Fruit fly (Drosophila melanogaster) whole organism, embryonic: Measurements from ENCODE around the gene loj.

ENCODE experiments used
- Antp ChIP-seq: fragments of 200-800 bp; sonication (Bioruptor generic); optimal IDR thresholded peaks from 3 replicates; lab custom pipeline; 2016; ENCODE audit warnings: missing biosample characterization, missing genetic modification characterization
- CG11504 ChIP-seq: fragments of 200-800 bp; sonication (Bioruptor generic); optimal IDR thresholded peaks from 3 replicates; lab custom pipeline; 2019; ENCODE audit warnings: missing biosample characterization, mild to moderate bottlenecking, missing genetic modification characterization, moderate library complexity
- CG11560 ChIP-seq: fragments of 200-800 bp; sonication (Bioruptor generic); IDR thresholded peaks from 3 replicates; pipeline ENCODE4 v1.3.6; 2022; ENCODE audit warnings: missing biosample characterization, missing genetic modification characterization
- CG12155 ChIP-seq: fragments of 200-800 bp; sonication (Bioruptor generic); optimal IDR thresholded peaks from 3 replicates; lab custom pipeline; 2016; ENCODE audit warnings: missing biosample characterization, missing genetic modification characterization
- CG12391 ChIP-seq: fragments of 200-800 bp; sonication (Bioruptor generic); optimal IDR thresholded peaks from 3 replicates; lab custom pipeline; 2018; ENCODE audit warnings: missing biosample characterization, mild to moderate bottlenecking, missing genetic modification characterization, moderate library complexity
- CG13424 ChIP-seq: fragments of 200-800 bp; sonication (Bioruptor generic); optimal IDR thresholded peaks from 2 replicates; lab custom pipeline; 2019; ENCODE audit warnings: missing biosample characterization, mild to moderate bottlenecking, missing genetic modification characterization, moderate library complexity
- CG13624 ChIP-seq: fragments of 200-800 bp; sonication (Bioruptor generic); optimal IDR thresholded peaks from 2 replicates; lab custom pipeline; 2016; ENCODE audit warnings: missing biosample characterization, missing genetic modification characterization
- CG14050 ChIP-seq: fragments of 200-800 bp; sonication (Bioruptor generic); IDR thresholded peaks from 3 replicates; pipeline ENCODE4 v1.3.6; 2022; ENCODE audit warnings: missing biosample characterization, missing genetic modification characterization
- CG1602 ChIP-seq: fragments of 200-800 bp; sonication (Bioruptor generic); optimal IDR thresholded peaks from 3 replicates; lab custom pipeline; 2016; ENCODE audit warnings: missing biosample characterization, missing genetic modification characterization
- CG16779 ChIP-seq: fragments of 200-800 bp; sonication (Bioruptor generic); IDR thresholded peaks from 2 replicates; pipeline ENCODE4 v1.3.6; 2022; ENCODE audit warnings: missing biosample characterization, missing genetic modification characterization
- CG17328 ChIP-seq: fragments of 200-800 bp; sonication (Bioruptor generic); IDR thresholded peaks from 2 replicates; pipeline ENCODE4 v1.3.6; 2022; ENCODE audit warnings: missing biosample characterization, missing genetic modification characterization
- CG17361 ChIP-seq: fragments of 200-800 bp; sonication (Bioruptor generic); IDR thresholded peaks from 3 replicates; pipeline ENCODE4 v1.3.6; 2022; ENCODE audit warnings: missing biosample characterization, missing genetic modification characterization
- CG17385 ChIP-seq: fragments of 200-800 bp; sonication (Bioruptor generic); optimal IDR thresholded peaks from 3 replicates; lab custom pipeline; 2018; ENCODE audit warnings: missing biosample characterization, mild to moderate bottlenecking, missing genetic modification characterization
- CG18011 ChIP-seq: fragments of 200-800 bp; sonication (Bioruptor generic); optimal IDR thresholded peaks from 2 replicates; lab custom pipeline; 2017; ENCODE audit warnings: missing biosample characterization, missing genetic modification characterization, mild to moderate bottlenecking, moderate library complexity, missing genotype
- CG2889 ChIP-seq: fragments of 200-800 bp; sonication (Bioruptor generic); IDR thresholded peaks from 3 replicates; pipeline ENCODE4 v1.3.6; 2022; ENCODE audit warnings: missing biosample characterization, missing genetic modification characterization
- CG30403 ChIP-seq: fragments of 200-800 bp; sonication (Bioruptor generic); optimal IDR thresholded peaks from 3 replicates; lab custom pipeline; 2016; ENCODE audit warnings: missing biosample characterization, missing genetic modification characterization
- CG7556 ChIP-seq: fragments of 200-800 bp; sonication (Bioruptor generic); optimal IDR thresholded peaks from 2 replicates; lab custom pipeline; 2017; ENCODE audit warnings: missing biosample characterization, mild to moderate bottlenecking, missing genetic modification characterization
- CG7786 ChIP-seq: fragments of 200-800 bp; sonication (Bioruptor generic); optimal IDR thresholded peaks from 2 replicates; lab custom pipeline; 2016; ENCODE audit warnings: missing biosample characterization, missing genetic modification characterization
- CG7839 ChIP-seq: fragments of 200-800 bp; sonication (Bioruptor generic); optimal IDR thresholded peaks from 3 replicates; lab custom pipeline; 2018; ENCODE audit warnings: missing biosample characterization, mild to moderate bottlenecking, missing genetic modification characterization, moderate library complexity
- CG8944 ChIP-seq: fragments of 200-800 bp; sonication (Bioruptor generic); optimal IDR thresholded peaks from 3 replicates; lab custom pipeline; 2016; ENCODE audit warnings: missing biosample characterization, missing genetic modification characterization
- CG9727 ChIP-seq: fragments of 200-800 bp; sonication (Bioruptor generic); optimal IDR thresholded peaks from 3 replicates; lab custom pipeline; 2017; ENCODE audit warnings: missing biosample characterization, mild to moderate bottlenecking, missing genetic modification characterization
- CG9817 ChIP-seq: fragments of 200-800 bp; sonication (Bioruptor generic); optimal IDR thresholded peaks from 2 replicates; lab custom pipeline; 2018; ENCODE audit warnings: missing biosample characterization, mild to moderate bottlenecking, missing genetic modification characterization, moderate library complexity
- CG9932 ChIP-seq: fragments of 200-800 bp; sonication (Bioruptor generic); IDR thresholded peaks from 2 replicates; pipeline ENCODE4 v1.3.6; 2022; ENCODE audit warnings: missing biosample characterization, missing genetic modification characterization
- Chrac-16 ChIP-seq: fragments of 200-800 bp; sonication (Bioruptor generic); optimal IDR thresholded peaks from 3 replicates; lab custom pipeline; 2016; ENCODE audit warnings: missing biosample characterization, missing genetic modification characterization
- CoRest ChIP-seq: fragments of 200-800 bp; sonication (Bioruptor generic); optimal IDR thresholded peaks from 3 replicates; lab custom pipeline; 2018; ENCODE audit warnings: missing biosample characterization, mild to moderate bottlenecking, missing genetic modification characterization, moderate library complexity
- Fer2 ChIP-seq: fragments of 200-800 bp; sonication (Bioruptor generic); optimal IDR thresholded peaks from 2 replicates; lab custom pipeline; 2018; ENCODE audit warnings: missing biosample characterization, mild to moderate bottlenecking, missing genetic modification characterization, moderate library complexity
- Gug ChIP-seq: fragments of 200-800 bp; sonication (Bioruptor generic); IDR thresholded peaks from 4 replicates; pipeline ENCODE4 v1.3.6; 2022; ENCODE audit warnings: missing biosample characterization, missing genetic modification characterization
- HLH4C ChIP-seq: fragments of 200-800 bp; sonication (Bioruptor generic); IDR thresholded peaks from 3 replicates; pipeline ENCODE4 v1.3.6; 2022; ENCODE audit warnings: missing biosample characterization, missing genetic modification characterization; ENCODE audit not compliant: partially characterized antibody
- HLH54F ChIP-seq: fragments of 200-800 bp; sonication (Bioruptor generic); optimal IDR thresholded peaks from 3 replicates; lab custom pipeline; 2016; ENCODE audit warnings: missing biosample characterization, missing genetic modification characterization
- HmgZ ChIP-seq: fragments of 200-800 bp; sonication (Bioruptor generic); optimal IDR thresholded peaks from 2 replicates; lab custom pipeline; 2018; ENCODE audit warnings: missing biosample characterization, mild to moderate bottlenecking, missing genetic modification characterization
- Hr39 ChIP-seq: fragments of >200 bp; optimal IDR thresholded peaks from 2 replicates; lab custom pipeline; 2017
- Hr51 ChIP-seq, 2 experiments: fragments of 200-800 bp; sonication (Bioruptor generic); optimal IDR thresholded peaks; 2 replicates in 1 of 2; 3 replicates in 1 of 2; lab custom pipeline; 2016 to 2018; ENCODE audit warnings: missing biosample characterization in 2 of 2, missing genetic modification characterization in 2 of 2, mild to moderate bottlenecking in 1 of 2, moderate library complexity in 1 of 2
- Lim3 ChIP-seq: fragments of 200-800 bp; sonication (Bioruptor generic); IDR thresholded peaks from 2 replicates; pipeline ENCODE4 v1.3.6; 2022; ENCODE audit warnings: missing biosample characterization, missing genetic modification characterization
- Med ChIP-seq: fragments of 200-800 bp; sonication (Bioruptor generic); peaks from one replicate; lab custom pipeline; 2016; ENCODE audit warnings: missing biosample characterization, missing genetic modification characterization, mild to moderate bottlenecking, inconsistent platforms, moderate library complexity
- Myb ChIP-seq: fragments of 200-800 bp; sonication (Bioruptor generic); optimal IDR thresholded peaks from 2 replicates; lab custom pipeline; 2016; ENCODE audit warnings: missing biosample characterization, missing genetic modification characterization
- PHDP ChIP-seq: fragments of 200-800 bp; sonication (Bioruptor generic); optimal IDR thresholded peaks from 3 replicates; lab custom pipeline; 2018; ENCODE audit warnings: missing biosample characterization, mild to moderate bottlenecking, missing genetic modification characterization, moderate library complexity
- Pdp1 ChIP-seq, 2 experiments: fragments of 200-800 bp; sonication (Bioruptor generic); optimal IDR thresholded peaks; 3 replicates each; lab custom pipeline; 2016; ENCODE audit warnings: missing biosample characterization in 2 of 2, missing genetic modification characterization in 2 of 2, mild to moderate bottlenecking in 1 of 2, moderate library complexity in 1 of 2
- Sox102F ChIP-seq: fragments of 200-800 bp; sonication (Bioruptor generic); optimal IDR thresholded peaks from 2 replicates; lab custom pipeline; 2018; ENCODE audit warnings: missing biosample characterization, mild to moderate bottlenecking, missing genetic modification characterization, moderate library complexity
- Xbp1 ChIP-seq: fragments of 200-800 bp; sonication (Bioruptor generic); optimal IDR thresholded peaks from 3 replicates; lab custom pipeline; 2016; ENCODE audit warnings: missing biosample characterization, mild to moderate bottlenecking, missing genetic modification characterization
- chif ChIP-seq, 2 experiments: fragments of 200-800 bp; sonication (Bioruptor generic); optimal IDR thresholded peaks; 3 replicates each; lab custom pipeline; 2016; ENCODE audit warnings: missing biosample characterization in 2 of 2, missing genetic modification characterization in 2 of 2
- dan ChIP-seq: fragments of 200-800 bp; sonication (Bioruptor generic); IDR thresholded peaks from 2 replicates; pipeline ENCODE4 v1.3.6; 2022; ENCODE audit warnings: missing biosample characterization, missing genetic modification characterization
- jumu ChIP-seq: fragments of 200-800 bp; sonication (Bioruptor generic); optimal IDR thresholded peaks from 3 replicates; lab custom pipeline; 2016; ENCODE audit warnings: missing biosample characterization, missing genetic modification characterization
- kay ChIP-seq: fragments of 200-800 bp; sonication (Bioruptor generic); optimal IDR thresholded peaks from 2 replicates; lab custom pipeline; 2016; ENCODE audit warnings: missing biosample characterization, missing genetic modification characterization
- ken ChIP-seq: fragments of 200-800 bp; sonication (Bioruptor generic); IDR thresholded peaks from 3 replicates; pipeline ENCODE4 v1.3.6; 2022; ENCODE audit warnings: missing biosample characterization, missing genetic modification characterization
- lilli ChIP-seq: fragments of 200-800 bp; sonication (Bioruptor generic); optimal IDR thresholded peaks from 3 replicates; lab custom pipeline; 2016; ENCODE audit warnings: missing biosample characterization, missing genetic modification characterization
- onecut ChIP-seq: fragments of 200-800 bp; sonication (Bioruptor generic); IDR thresholded peaks from 2 replicates; pipeline ENCODE4 v1.3.6; 2022; ENCODE audit warnings: missing biosample characterization, missing genetic modification characterization
- pum ChIP-seq: fragments of 200-800 bp; sonication (Bioruptor generic); optimal IDR thresholded peaks from 2 replicates; lab custom pipeline; 2016; ENCODE audit warnings: missing biosample characterization, missing genetic modification characterization
- shn ChIP-seq: fragments of 200-800 bp; sonication (Bioruptor generic); optimal IDR thresholded peaks from 3 replicates; lab custom pipeline; 2016; ENCODE audit warnings: missing biosample characterization, missing genetic modification characterization
- sima ChIP-seq: fragments of 200-800 bp; sonication (Bioruptor generic); optimal IDR thresholded peaks from 2 replicates; lab custom pipeline; 2016; ENCODE audit warnings: missing biosample characterization, missing genetic modification characterization
- so ChIP-seq: fragments of 200-800 bp; sonication (Bioruptor generic); IDR thresholded peaks from 3 replicates; pipeline ENCODE4 v1.3.6; 2022; ENCODE audit warnings: missing biosample characterization, missing genetic modification characterization
- unpg ChIP-seq: fragments of 200-800 bp; sonication (Bioruptor generic); optimal IDR thresholded peaks from 3 replicates; lab custom pipeline; 2018; ENCODE audit warnings: missing biosample characterization, mild to moderate bottlenecking, missing genetic modification characterization, moderate library complexity

loj gene

dm6 chr3L:6085988-6086387 lies 8.8 kb upstream of the loj start (continued):
- TF ChIP-seq ken (GFP tag; lab: Robert Waterston, UW), result peak; percentile 21; the same call in 1 of the 3 replicates
- peak; percentile 46 for TF ChIP-seq CG13424
- peak; percentile 47 for TF ChIP-seq CG30403 (GFP tag; lab: Kevin White, UChicago)
- TF ChIP-seq Lim3 (GFP tag; lab: Robert Waterston, UW), result no peak
- TF ChIP-seq CG14050 (GFP tag; lab: Robert Waterston, UW), result peak; percentile 11; the same call in 1 of the 3 replicates
- TF ChIP-seq CG7556 (GFP tag; lab: Kevin White, UChicago), result peak; percentile 36
- peak; percentile 13 for TF ChIP-seq CG11504 (tag; lab: Kevin White, UChicago)
- TF ChIP-seq CG7839, result peak; percentile 40
- no peak for TF ChIP-seq dan (GFP tag; lab: Robert Waterston, UW)
- no peak for TF ChIP-seq shn (GFP tag; lab: Kevin White, UChicago)
- TF ChIP-seq CG8944 (GFP tag; lab: Kevin White, UChicago), result no peak
- peak; percentile 27 for TF ChIP-seq CG12391 (tag; lab: Kevin White, UChicago)
- TF ChIP-seq HLH54F (GFP tag; lab: Kevin White, UChicago), result no peak
- TF ChIP-seq Chrac-16, result peak; percentile 23
- TF ChIP-seq kay (GFP tag; lab: Kevin White, UChicago), result no peak
- TF ChIP-seq lilli (GFP tag; lab: Kevin White, UChicago), result peak; percentile 40
- TF ChIP-seq Sox102F (GFP tag; lab: Kevin White, UChicago), result peak; percentile 49
- peak; percentile 27 to 29 for TF ChIP-seq chif (GFP tag; optimal IDR thresholded peaks at IDR 0.05; lab: Kevin White, UChicago)
- peak; percentile 23 for TF ChIP-seq CG9727 (GFP tag; lab: Kevin White, UChicago)
- peak; percentile 22 for TF ChIP-seq pum (GFP tag; lab: Kevin White, UChicago)
- TF ChIP-seq CG2889 (GFP tag; lab: Robert Waterston, UW), result 0 out of 3 replicates have a peak, but pooled peaks have one; percentile 33
- no peak for TF ChIP-seq sima (GFP tag; lab: Kevin White, UChicago)
- 0 out of 3 replicates have a peak, but pooled peaks have one; percentile 24 for TF ChIP-seq so (GFP tag; lab: Robert Waterston, UW)
- peak; percentile 38 for TF ChIP-seq CG13624 (GFP tag; lab: Kevin White, UChicago)
- TF ChIP-seq CoRest (tag; lab: Kevin White, UChicago), result peak; percentile 19
- TF ChIP-seq Myb (GFP tag; lab: Kevin White, UChicago), result peak; percentile 11
- TF ChIP-seq Hr39 (lab: Kevin White, UChicago), result no peak
- 0 out of 2 replicates have a peak, but pooled peaks have one; percentile 43 for TF ChIP-seq CG17328 (GFP tag; lab: Robert Waterston, UW)
- peak; percentile 20 for TF ChIP-seq HmgZ (tag; lab: Kevin White, UChicago)
- peak; percentile 35 for TF ChIP-seq PHDP (tag; lab: Kevin White, UChicago)
- no peak for TF ChIP-seq CG18011 (GFP tag; lab: Kevin White, UChicago)
- 0 out of 4 replicates have a peak, but pooled peaks have one; percentile 17 for TF ChIP-seq Gug (GFP tag; lab: Robert Waterston, UW)
- TF ChIP-seq Xbp1 (GFP tag; lab: Kevin White, UChicago), result peak; percentile 36
- TF ChIP-seq CG17385 (GFP tag; lab: Kevin White, UChicago), result peak; percentile 10
- TF ChIP-seq unpg (GFP tag; lab: Kevin White, UChicago), result peak; percentile 65
- TF ChIP-seq CG7786 (GFP tag; lab: Kevin White, UChicago), result peak; percentile 14
- TF ChIP-seq CG17361 (GFP tag; lab: Robert Waterston, UW), result 0 out of 3 replicates have a peak, but pooled peaks have one; percentile 12
- no peak for TF ChIP-seq Fer2 (tag; lab: Kevin White, UChicago)
- peak; percentile 51; the same call in 1 of the 2 replicates for TF ChIP-seq CG9932 (GFP tag; lab: Robert Waterston, UW)
- TF ChIP-seq jumu (GFP tag; lab: Kevin White, UChicago), result peak; percentile 24
- TF ChIP-seq Antp (GFP tag; lab: Kevin White, UChicago), result peak; percentile 7
- TF ChIP-seq CG9817 (tag; lab: Kevin White, UChicago), result peak; percentile 45
- TF ChIP-seq onecut (GFP tag; lab: Robert Waterston, UW), result no peak
- TF ChIP-seq CG16779, result no peak
- TF ChIP-seq HLH4C (GFP tag; lab: Robert Waterston, UW), result no peak
- peak; percentile 6 for TF ChIP-seq CG1602
- peak in 1 of 2 experiments; percentile 34 for TF ChIP-seq Hr51 (GFP tag; optimal IDR thresholded peaks at IDR 0.05; lab: Kevin White, UChicago)
- no peak for TF ChIP-seq CG11560 (tag; lab: Robert Waterston, UW)
- peak; percentile 72 for TF ChIP-seq Med
- TF ChIP-seq CG12155, result peak; percentile 23
- TF ChIP-seq Pdp1 (GFP tag; optimal IDR thresholded peaks at IDR 0.05; lab: Kevin White, UChicago), result peak; percentile 31 to 39
